Worm (Caenorhabditis elegans): ENCODE measurements around the gene F26D2.10.

DNA sequence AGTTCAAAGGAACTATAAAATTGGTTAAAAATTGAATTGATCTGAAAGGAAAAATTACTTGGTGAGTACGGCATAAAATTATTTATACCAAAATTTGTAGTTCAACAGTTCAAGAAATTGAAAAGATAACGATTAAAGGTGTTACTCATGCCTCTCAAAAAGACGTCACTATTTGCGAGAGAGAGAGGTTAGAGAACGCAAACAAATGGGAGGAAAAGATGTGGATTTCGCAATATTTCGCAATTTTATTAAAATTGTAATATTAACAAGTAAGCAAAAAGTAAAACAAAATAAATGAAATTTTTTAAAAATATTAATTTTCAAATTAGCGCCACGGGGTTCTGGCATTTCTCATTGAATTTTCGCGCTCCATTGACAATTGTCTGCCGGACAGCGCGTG, 34.3 kb downstream of the F26D2.10 start, which contains the start of gene F13A7.11:
- TF ChIP-seq sea-1 (GFP tag; conservative IDR thresholded peaks at IDR 0.05) (no peak), ceh-13 (GFP tag; optimal IDR thresholded peaks at IDR 0.05) (no peak), pes-1 (GFP tag; IDR thresholded peaks at IDR 0.05) (no peak), ama-1 (optimal IDR thresholded peaks at IDR 0.05) (no peak), hnd-1 (tag; optimal IDR thresholded peaks at IDR 0.05) (no peak), hmbx-1 (tag; optimal IDR thresholded peaks at IDR 0.05) (no peak), F13C5.2 (tag; optimal IDR thresholded peaks at IDR 0.05) (no peak), tbx-11 (GFP tag; IDR thresholded peaks at IDR 0.05) (no peak)

Data from whole organism, early embryonic.